Worm (Caenorhabditis elegans) whole organism, young adult: ENCODE measurements around the gene smg-9.

Experiments used
- B0019.2 ChIP-seq: fragments of 200-800 bp; sonication (Bioruptor generic); conservative IDR thresholded peaks from 2 replicates; pipeline ENCODE4 v1.3.6; 2022; ENCODE audit warnings: missing genetic modification reagents, missing genetic modification characterization, missing compliant biosample characterization
- ama-1 ChIP-seq, 3 experiments: fragments of 150-350 bp in 1 of 3; sonication (generic microtip) in 2 of 3; optimal IDR thresholded peaks; 2 replicates each; lab custom pipeline; 2014 to 2018; ENCODE audit warnings: missing biosample characterization in 2 of 3, missing genetic modification characterization in 2 of 3, missing genetic modification reagents in 2 of 3
- efl-1 ChIP-seq: fragments of 150-350 bp; optimal IDR thresholded peaks from 2 replicates; lab custom pipeline; 2014; ENCODE audit warnings: missing biosample characterization, missing genetic modification reagents, missing genetic modification characterization
- egrh-3 ChIP-seq: fragments of 200-800 bp; sonication (Bioruptor generic); IDR thresholded peaks from 2 replicates; pipeline ENCODE4 v1.3.6; 2022; ENCODE audit warnings: missing genetic modification reagents, missing genetic modification characterization, missing compliant biosample characterization
- lag-1 ChIP-seq: fragments of 200-800 bp; sonication (Bioruptor generic); IDR thresholded peaks from 2 replicates; pipeline ENCODE4 v1.3.6; 2022; ENCODE audit warnings: missing genetic modification reagents, missing genetic modification characterization, missing compliant biosample characterization
- mcd-1 ChIP-seq: fragments of 200-800 bp; sonication (Bioruptor generic); IDR thresholded peaks from 2 replicates; pipeline ENCODE4 v1.3.6; 2022; ENCODE audit warnings: missing genetic modification reagents, missing genetic modification characterization, missing compliant biosample characterization
- pha-4 ChIP-seq: fragments of 150-350 bp; sonication (generic microtip); optimal IDR thresholded peaks from 2 replicates; lab custom pipeline; 2014; ENCODE audit warnings: missing biosample characterization, missing genetic modification reagents, missing genetic modification characterization
- snpc-4 ChIP-seq, 5 experiments: fragments of 150-350 bp in 1 of 5; sonication (generic microtip) in 4 of 5; optimal IDR thresholded peaks; 2 replicates each; lab custom pipeline; 2014 to 2018; ENCODE audit warnings: missing genetic modification characterization in 5 of 5, missing biosample characterization in 3 of 5, antibody characterized with exemption in 2 of 5, mild to moderate bottlenecking in 2 of 5, missing compliant biosample characterization in 2 of 5, missing genotype in 2 of 5, moderate library complexity in 2 of 5, missing genetic modification reagents in 1 of 5

ce11 chrII:14753246-14753645, 597 bp upstream of the smg-9 start:
- no peak for TF ChIP-seq snpc-4 (GFP tag; optimal IDR thresholded peaks at IDR 0.05; lab: Kevin White, UChicago)
- TF ChIP-seq snpc-4 (tag; optimal IDR thresholded peaks at IDR 0.05; lab: Kevin White, UChicago), result no peak
- no peak for TF ChIP-seq pha-4 (tag; lab: Kevin White, UChicago)
- no peak for TF ChIP-seq mcd-1 (GFP tag; lab: Robert Waterston, UW)
- TF ChIP-seq B0019.2 (GFP tag; lab: Robert Waterston, UW), result no peak
- TF ChIP-seq lag-1 (GFP tag; lab: Robert Waterston, UW), result no peak
- TF ChIP-seq egrh-3 (GFP tag; lab: Robert Waterston, UW), result peak; percentile 79; the same call in 1 of the 2 replicates
- no peak for TF ChIP-seq ama-1 (optimal IDR thresholded peaks at IDR 0.05; lab: Kevin White, UChicago)
- TF ChIP-seq ama-1 (GFP tag; optimal IDR thresholded peaks at IDR 0.05; lab: Kevin White, UChicago), result no peak
- TF ChIP-seq efl-1 (GFP tag; lab: Kevin White, UChicago), result no peak
